Fruit fly (Drosophila melanogaster) whole organism, embryonic: Measurements from ENCODE around the gene CG14341.

Source experiments
- CG15269 ChIP-seq: fragments of 200-800 bp; sonication (Bioruptor generic); optimal IDR thresholded peaks from 2 replicates; lab custom pipeline; 2018; ENCODE audit warnings: missing biosample characterization, mild to moderate bottlenecking, missing genetic modification characterization, moderate library complexity
- CG7928 ChIP-seq: fragments of 200-800 bp; sonication (Bioruptor generic); optimal IDR thresholded peaks from 2 replicates; lab custom pipeline; 2017; ENCODE audit warnings: missing biosample characterization, mild to moderate bottlenecking, missing genetic modification characterization
- D ChIP-seq, 2 experiments: fragments of 200-800 bp in 1 of 2; fragments of >200 bp in 1 of 2; sonication (Bioruptor generic) in 1 of 2; optimal IDR thresholded peaks; 2 replicates in 1 of 2; 3 replicates in 1 of 2; lab custom pipeline; 2017; ENCODE audit warnings: mild to moderate bottlenecking in 1 of 2, missing biosample characterization in 1 of 2, missing genetic modification characterization in 1 of 2, missing genetic modification reagents in 1 of 2
- Dfd ChIP-seq, 2 experiments: fragments of >200 bp; optimal IDR thresholded peaks; 2 replicates each; lab custom pipeline; 2017; ENCODE audit warnings: missing biosample characterization in 2 of 2, missing genetic modification characterization in 2 of 2
- HLH4C ChIP-seq: fragments of 200-800 bp; sonication (Bioruptor generic); IDR thresholded peaks from 3 replicates; pipeline ENCODE4 v1.3.6; 2022; ENCODE audit warnings: missing biosample characterization, missing genetic modification characterization; ENCODE audit not compliant: partially characterized antibody
- Hsf ChIP-seq: fragments of 200-800 bp; sonication (Bioruptor generic); optimal IDR thresholded peaks from 3 replicates; lab custom pipeline; 2016; ENCODE audit warnings: missing biosample characterization, missing genetic modification characterization
- Sox102F ChIP-seq: fragments of 200-800 bp; sonication (Bioruptor generic); optimal IDR thresholded peaks from 2 replicates; lab custom pipeline; 2018; ENCODE audit warnings: missing biosample characterization, mild to moderate bottlenecking, missing genetic modification characterization, moderate library complexity
- Trl ChIP-seq, 3 experiments: fragments of >200 bp in 2 of 3; fragments of 200-800 bp in 1 of 3; sonication (Bioruptor generic) in 1 of 3; optimal IDR thresholded peaks; 2 replicates in 1 of 3; 3 replicates in 2 of 3; lab custom pipeline; 2016 to 2017; ENCODE audit warnings: missing biosample characterization in 1 of 3, missing genetic modification characterization in 1 of 3
- dysf ChIP-seq: fragments of 200-800 bp; sonication (Bioruptor generic); IDR thresholded peaks from 3 replicates; pipeline ENCODE4 v1.3.6; 2022; ENCODE audit warnings: missing biosample characterization, missing genetic modification characterization

dm6 chr2L:1144371-1145360 lies 21.6 kb upstream of the CG14341 start:
- TF ChIP-seq Sox102F (GFP tag; lab: Kevin White, UChicago), result peak; percentile 79
- no peak for TF ChIP-seq CG7928 (GFP tag; lab: Kevin White, UChicago)
- no peak for TF ChIP-seq D (optimal IDR thresholded peaks at IDR 0.05; lab: Kevin White, UChicago)
- TF ChIP-seq D (GFP tag; optimal IDR thresholded peaks at IDR 0.05; lab: Kevin White, UChicago), result peak; percentile 54
- peak; percentile 54 for TF ChIP-seq CG15269 (tag; lab: Kevin White, UChicago)
- peak; percentile 59 for TF ChIP-seq Hsf (GFP tag; lab: Kevin White, UChicago)
- no peak for TF ChIP-seq Trl (optimal IDR thresholded peaks at IDR 0.05; lab: Kevin White, UChicago)
- TF ChIP-seq Trl (GFP tag; optimal IDR thresholded peaks at IDR 0.05; lab: Kevin White, UChicago), result no peak
- no peak for TF ChIP-seq HLH4C (GFP tag; lab: Robert Waterston, UW)
- 0 out of 3 replicates have a peak, but pooled peaks have one; percentile 40 for TF ChIP-seq dysf (GFP tag; lab: Robert Waterston, UW)
- no peak for TF ChIP-seq Dfd (GFP tag; optimal IDR thresholded peaks at IDR 0.05; lab: Kevin White, UChicago)
